Fruit fly (Drosophila melanogaster) whole organism, embryonic: Measurements from ENCODE around the gene Gale.

ENCODE experiments used
- Aef1 ChIP-seq: fragments of 200-800 bp; sonication (Bioruptor generic); IDR thresholded peaks from 3 replicates; pipeline ENCODE4 v1.3.6; 2022; ENCODE audit warnings: missing biosample characterization, missing genetic modification characterization
- C15 ChIP-seq: fragments of 200-800 bp; sonication (Bioruptor generic); IDR thresholded peaks from 3 replicates; pipeline ENCODE4 v1.3.6; 2022; ENCODE audit warnings: missing biosample characterization, missing genetic modification characterization
- CG10462 ChIP-seq: fragments of 200-800 bp; sonication (Bioruptor generic); optimal IDR thresholded peaks from 2 replicates; lab custom pipeline; 2016; ENCODE audit warnings: missing biosample characterization, missing genetic modification characterization
- CG11398 ChIP-seq: fragments of 200-800 bp; sonication (Bioruptor generic); optimal IDR thresholded peaks from 2 replicates; lab custom pipeline; 2016; ENCODE audit warnings: missing biosample characterization, missing genetic modification characterization
- CG11723 ChIP-seq: fragments of 200-800 bp; sonication (Bioruptor generic); optimal IDR thresholded peaks from 2 replicates; lab custom pipeline; 2017; ENCODE audit warnings: missing biosample characterization, mild to moderate bottlenecking, missing genetic modification characterization
- CG12071 ChIP-seq: fragments of 200-800 bp; sonication (Bioruptor generic); optimal IDR thresholded peaks from 3 replicates; lab custom pipeline; 2018; ENCODE audit warnings: missing biosample characterization, mild to moderate bottlenecking, missing genetic modification characterization
- CG12104 ChIP-seq: fragments of 200-800 bp; sonication (Bioruptor generic); optimal IDR thresholded peaks from 3 replicates; lab custom pipeline; 2016; ENCODE audit warnings: missing biosample characterization, missing genetic modification characterization
- CG12219 ChIP-seq: fragments of 200-800 bp; sonication (Bioruptor generic); optimal IDR thresholded peaks from 3 replicates; lab custom pipeline; 2018; ENCODE audit warnings: missing biosample characterization, mild to moderate bottlenecking, missing genetic modification characterization
- CG12659 ChIP-seq: fragments of 200-800 bp; sonication (Bioruptor generic); optimal IDR thresholded peaks from 3 replicates; lab custom pipeline; 2017; ENCODE audit warnings: mild to moderate bottlenecking, missing biosample characterization, missing genetic modification reagents, missing genetic modification characterization
- CG13894 ChIP-seq: fragments of 200-800 bp; sonication (Bioruptor generic); optimal IDR thresholded peaks from 3 replicates; lab custom pipeline; 2018; ENCODE audit warnings: missing biosample characterization, mild to moderate bottlenecking, missing genetic modification characterization, moderate library complexity
- CG14050 ChIP-seq: fragments of 200-800 bp; sonication (Bioruptor generic); IDR thresholded peaks from 3 replicates; pipeline ENCODE4 v1.3.6; 2022; ENCODE audit warnings: missing biosample characterization, missing genetic modification characterization
- CG14667 ChIP-seq: fragments of 200-800 bp; sonication (Bioruptor generic); IDR thresholded peaks from 2 replicates; pipeline ENCODE4 v1.3.6; 2022; ENCODE audit warnings: missing biosample characterization, missing genetic modification characterization
- CG14860 ChIP-seq: fragments of 200-800 bp; sonication (Bioruptor generic); IDR thresholded peaks from 3 replicates; pipeline ENCODE4 v1.3.6; 2022; ENCODE audit warnings: missing biosample characterization, missing genetic modification characterization; ENCODE audit not compliant: partially characterized antibody
- CG1602 ChIP-seq: fragments of 200-800 bp; sonication (Bioruptor generic); optimal IDR thresholded peaks from 3 replicates; lab custom pipeline; 2016; ENCODE audit warnings: missing biosample characterization, missing genetic modification characterization
- CG17186 ChIP-seq: fragments of 200-800 bp; sonication (Bioruptor generic); optimal IDR thresholded peaks from 3 replicates; lab custom pipeline; 2017; ENCODE audit warnings: missing biosample characterization, missing genetic modification reagents, missing genetic modification characterization
- CG17361 ChIP-seq: fragments of 200-800 bp; sonication (Bioruptor generic); IDR thresholded peaks from 3 replicates; pipeline ENCODE4 v1.3.6; 2022; ENCODE audit warnings: missing biosample characterization, missing genetic modification characterization
- CG1832 ChIP-seq: fragments of 200-800 bp; sonication (Bioruptor generic); optimal IDR thresholded peaks from 2 replicates; lab custom pipeline; 2017; ENCODE audit warnings: missing biosample characterization, mild to moderate bottlenecking, missing genetic modification characterization, inconsistent platforms
- CG3065 ChIP-seq: fragments of 200-800 bp; sonication (Bioruptor generic); optimal IDR thresholded peaks from 2 replicates; lab custom pipeline; 2016; ENCODE audit warnings: missing biosample characterization, missing genetic modification characterization
- CG32532 ChIP-seq: fragments of 200-800 bp; sonication (Bioruptor generic); IDR thresholded peaks from 2 replicates; pipeline ENCODE4 v1.3.6; 2022; ENCODE audit warnings: missing biosample characterization, missing genetic modification characterization
- CG32772 ChIP-seq: fragments of 200-800 bp; sonication (Bioruptor generic); IDR thresholded peaks from 2 replicates; pipeline ENCODE4 v1.3.6; 2022; ENCODE audit warnings: missing biosample characterization, missing genetic modification characterization
- CG3847 ChIP-seq: fragments of 200-800 bp; sonication (Bioruptor generic); IDR thresholded peaks from 2 replicates; pipeline ENCODE4 v1.3.6; 2022; ENCODE audit warnings: missing biosample characterization, missing genetic modification characterization
- CG4282 ChIP-seq: fragments of 200-800 bp; sonication (Bioruptor generic); optimal IDR thresholded peaks from 2 replicates; lab custom pipeline; 2016; ENCODE audit warnings: missing biosample characterization, missing genetic modification characterization
- CG7271 ChIP-seq: fragments of 200-800 bp; sonication (Bioruptor generic); optimal IDR thresholded peaks from 2 replicates; lab custom pipeline; 2018; ENCODE audit warnings: missing biosample characterization, mild to moderate bottlenecking, missing genetic modification characterization, moderate library complexity
- CG7839 ChIP-seq: fragments of 200-800 bp; sonication (Bioruptor generic); optimal IDR thresholded peaks from 3 replicates; lab custom pipeline; 2018; ENCODE audit warnings: missing biosample characterization, mild to moderate bottlenecking, missing genetic modification characterization, moderate library complexity
- CTCF ChIP-seq: fragments of 200-800 bp; sonication (Bioruptor generic); optimal IDR thresholded peaks from 2 replicates; lab custom pipeline; 2017; ENCODE audit warnings: missing biosample characterization, mild to moderate bottlenecking, missing genetic modification characterization, moderate library complexity
- Camta ChIP-seq: fragments of 200-800 bp; sonication (Bioruptor generic); optimal IDR thresholded peaks from 2 replicates; lab custom pipeline; 2016; ENCODE audit warnings: missing biosample characterization, missing genetic modification characterization
- CkIIα-i1 ChIP-seq: fragments of 200-800 bp; sonication (Bioruptor generic); IDR thresholded peaks from 2 replicates; pipeline ENCODE4 v1.3.6; 2022; ENCODE audit warnings: missing biosample characterization, missing genetic modification characterization
- D19B ChIP-seq: fragments of 200-800 bp; sonication (Bioruptor generic); optimal IDR thresholded peaks from 2 replicates; lab custom pipeline; 2017; ENCODE audit warnings: missing biosample characterization, mild to moderate bottlenecking, missing genetic modification characterization
- Dek ChIP-seq: fragments of 200-800 bp; sonication (Bioruptor generic); optimal IDR thresholded peaks from 3 replicates; lab custom pipeline; 2019; ENCODE audit warnings: missing biosample characterization, mild to moderate bottlenecking, missing genetic modification characterization, moderate library complexity
- Dip2 ChIP-seq: fragments of 200-800 bp; sonication (Bioruptor generic); IDR thresholded peaks from 2 replicates; pipeline ENCODE4 v1.3.6; 2022; ENCODE audit warnings: missing biosample characterization, missing genetic modification characterization
- HLH4C ChIP-seq: fragments of 200-800 bp; sonication (Bioruptor generic); IDR thresholded peaks from 3 replicates; pipeline ENCODE4 v1.3.6; 2022; ENCODE audit warnings: missing biosample characterization, missing genetic modification characterization; ENCODE audit not compliant: partially characterized antibody
- Hr78 ChIP-seq, 2 experiments: fragments of 200-800 bp in 1 of 2; fragments of >200 bp in 1 of 2; sonication (Bioruptor generic) in 1 of 2; optimal IDR thresholded peaks; 2 replicates each; lab custom pipeline; 2017 to 2019; ENCODE audit warnings: missing biosample characterization in 2 of 2, missing genetic modification characterization in 2 of 2, mild to moderate bottlenecking in 1 of 2, moderate library complexity in 1 of 2
- Jarid2 ChIP-seq: fragments of 200-800 bp; sonication (Bioruptor generic); optimal IDR thresholded peaks from 3 replicates; lab custom pipeline; 2017; ENCODE audit warnings: mild to moderate bottlenecking, missing biosample characterization, missing genetic modification reagents, missing genetic modification characterization
- Kr ChIP-seq: fragments of 200-800 bp; sonication (Bioruptor generic); optimal IDR thresholded peaks from 2 replicates; lab custom pipeline; 2017; ENCODE audit warnings: missing biosample characterization, mild to moderate bottlenecking, missing genetic modification characterization
- MESR4 ChIP-seq: fragments of 200-800 bp; sonication (Bioruptor generic); optimal IDR thresholded peaks from 2 replicates; lab custom pipeline; 2018; ENCODE audit warnings: missing biosample characterization, mild to moderate bottlenecking, missing genetic modification characterization, moderate library complexity
- Nf-YA ChIP-seq: fragments of 200-800 bp; sonication (Bioruptor generic); IDR thresholded peaks from 2 replicates; pipeline ENCODE4 v1.3.6; 2022; ENCODE audit warnings: missing biosample characterization, missing genetic modification characterization
- ac ChIP-seq: fragments of 200-800 bp; sonication (Bioruptor generic); optimal IDR thresholded peaks from 3 replicates; lab custom pipeline; 2017; ENCODE audit warnings: missing biosample characterization, mild to moderate bottlenecking, missing genetic modification characterization
- ara ChIP-seq: fragments of 200-800 bp; sonication (Bioruptor generic); IDR thresholded peaks from 2 replicates; pipeline ENCODE4 v1.3.6; 2022; ENCODE audit warnings: missing biosample characterization, missing genetic modification characterization
- ash1 ChIP-seq: fragments of 200-800 bp; sonication (Bioruptor generic); optimal IDR thresholded peaks from 2 replicates; lab custom pipeline; 2018; ENCODE audit warnings: missing biosample characterization, mild to moderate bottlenecking, missing genetic modification characterization
- bcd ChIP-seq: fragments of 200-800 bp; sonication (Bioruptor generic); optimal IDR thresholded peaks from 2 replicates; lab custom pipeline; 2017; ENCODE audit warnings: missing biosample characterization, mild to moderate bottlenecking, missing genetic modification characterization
- cas ChIP-seq: fragments of 200-800 bp; sonication (Bioruptor generic); IDR thresholded peaks from 2 replicates; pipeline ENCODE4 v1.3.6; 2022; ENCODE audit warnings: missing biosample characterization, missing genetic modification characterization
- chm ChIP-seq: fragments of 200-800 bp; sonication (Bioruptor generic); IDR thresholded peaks from 2 replicates; pipeline ENCODE4 v1.3.6; 2022; ENCODE audit warnings: missing biosample characterization, missing genetic modification characterization
- cwo ChIP-seq: fragments of 200-800 bp; sonication (Bioruptor generic); optimal IDR thresholded peaks from 3 replicates; lab custom pipeline; 2017; ENCODE audit warnings: missing biosample characterization, missing genetic modification characterization, mild to moderate bottlenecking, moderate library complexity, missing genetic modification reagents
- danr ChIP-seq: fragments of 200-800 bp; sonication (Bioruptor generic); IDR thresholded peaks from 2 replicates; pipeline ENCODE4 v1.3.6; 2022; ENCODE audit warnings: missing biosample characterization, missing genetic modification characterization
- dmrt99B ChIP-seq: fragments of 200-800 bp; sonication (Bioruptor generic); optimal IDR thresholded peaks from 2 replicates; lab custom pipeline; 2018; ENCODE audit warnings: missing biosample characterization, mild to moderate bottlenecking, missing genetic modification characterization, moderate library complexity
- exex ChIP-seq: fragments of 200-800 bp; sonication (Bioruptor generic); optimal IDR thresholded peaks from 4 replicates; lab custom pipeline; 2018; ENCODE audit warnings: missing biosample characterization, mild to moderate bottlenecking, missing genetic modification characterization, moderate library complexity
- gfzf ChIP-seq: fragments of 200-800 bp; sonication (Bioruptor generic); optimal IDR thresholded peaks from 2 replicates; lab custom pipeline; 2016; ENCODE audit warnings: missing biosample characterization, mild to moderate bottlenecking, missing genetic modification characterization, moderate library complexity
- gsb ChIP-seq: fragments of 200-800 bp; sonication (Bioruptor generic); IDR thresholded peaks from 2 replicates; pipeline ENCODE4 v1.3.6; 2022; ENCODE audit warnings: missing biosample characterization, missing genetic modification characterization
- hkb ChIP-seq, 2 experiments: fragments of 200-800 bp in 1 of 2; fragments of >200 bp in 1 of 2; sonication (Bioruptor generic) in 1 of 2; IDR thresholded peaks in 1 of 2; optimal IDR thresholded peaks in 1 of 2; 2 replicates each; pipeline versions ENCODE4 v1.3.6 to Lab custom; 2017 to 2022; ENCODE audit warnings: missing biosample characterization in 1 of 2, missing genetic modification characterization in 1 of 2
- pum ChIP-seq: fragments of 200-800 bp; sonication (Bioruptor generic); optimal IDR thresholded peaks from 2 replicates; lab custom pipeline; 2016; ENCODE audit warnings: missing biosample characterization, missing genetic modification characterization
- stc ChIP-seq: fragments of 200-800 bp; sonication (Bioruptor generic); IDR thresholded peaks from 2 replicates; pipeline ENCODE4 v1.3.6; 2022; ENCODE audit warnings: missing biosample characterization, missing genetic modification characterization

Gale gene

dm6 chr3L:654019-654418 is 5.7 kb downstream of the Gale start, which contains the start of the genes MED30 and Rev1 (continued):
- TF ChIP-seq CG13894 (tag; lab: Kevin White, UChicago) (no peak), HLH4C (GFP tag; lab: Robert Waterston, UW) (peak; percentile 57), Dek (peak; percentile 93), Nf-YA (GFP tag; lab: Robert Waterston, UW) (peak; percentile 85), Kr (GFP tag; lab: Kevin White, UChicago) (no peak), ash1 (GFP tag; lab: Kevin White, UChicago) (peak; percentile 83), CG7271 (tag; lab: Kevin White, UChicago) (peak; percentile 82), CG17186 (GFP tag; lab: Kevin White, UChicago) (peak; percentile 60), CG14667 (GFP tag; lab: Robert Waterston, UW) (peak; percentile 84), bcd (GFP tag; lab: Kevin White, UChicago) (peak; percentile 92), cas (peak; percentile 76), Camta (peak; percentile 95), D19B (peak; percentile 78), danr (GFP tag; lab: Robert Waterston, UW) (no peak), hkb (optimal IDR thresholded peaks at IDR 0.05; lab: Kevin White, UChicago) (peak; percentile 16), hkb (GFP tag; IDR thresholded peaks at IDR 0.05; lab: Robert Waterston, UW) (peak; percentile 91), CG14860 (GFP tag; lab: Robert Waterston, UW) (no peak), Aef1 (GFP tag; lab: Robert Waterston, UW) (peak; percentile 87), stc (GFP tag; lab: Robert Waterston, UW) (peak; percentile 83), CG7839 (tag; lab: Kevin White, UChicago) (peak; percentile 92), CG11398 (GFP tag; lab: Kevin White, UChicago) (peak; percentile 93), cwo (peak; percentile 87), ara (peak; percentile 86), CG1832 (no peak), gfzf (GFP tag; lab: Kevin White, UChicago) (peak; percentile 48), CG12104 (GFP tag; lab: Kevin White, UChicago) (peak; percentile 85), CG1602 (GFP tag; lab: Kevin White, UChicago) (peak; percentile 93), Dip2 (GFP tag; lab: Robert Waterston, UW) (no peak), C15 (peak; percentile 80), CG10462 (GFP tag; lab: Kevin White, UChicago) (peak; percentile 91), CG12659 (GFP tag; lab: Kevin White, UChicago) (peak; percentile 97), CG32772 (peak; percentile 90), CTCF (GFP tag; lab: Kevin White, UChicago) (peak; percentile 48), Hr78 (GFP tag; optimal IDR thresholded peaks at IDR 0.05; lab: Kevin White, UChicago) (peak in 1 of 2 experiments; percentile 56), CG12071 (GFP tag; lab: Kevin White, UChicago) (peak; percentile 86), CG14050 (peak; percentile 81), MESR4 (GFP tag; lab: Kevin White, UChicago) (peak; percentile 73), CkIIα-i1 (GFP tag; lab: Robert Waterston, UW) (0 out of 2 replicates have a peak, but pooled peaks have one; percentile 36), CG3065 (GFP tag; lab: Kevin White, UChicago) (peak; percentile 77), CG32532 (GFP tag; lab: Robert Waterston, UW) (peak; percentile 95), CG11723 (GFP tag; lab: Kevin White, UChicago) (peak; percentile 88), CG4282 (peak; percentile 95), CG17361 (GFP tag; lab: Robert Waterston, UW) (peak; percentile 93), ac (GFP tag; lab: Kevin White, UChicago) (peak; percentile 2), CG3847 (peak; percentile 94), gsb (GFP tag; lab: Robert Waterston, UW) (peak; percentile 89), chm (GFP tag; lab: Robert Waterston, UW) (peak; percentile 85), dmrt99B (tag; lab: Kevin White, UChicago) (peak; percentile 90), exex (tag; lab: Kevin White, UChicago) (peak; percentile 82), CG12219 (peak; percentile 87), Jarid2 (GFP tag; lab: Kevin White, UChicago) (peak; percentile 59), pum (GFP tag; lab: Kevin White, UChicago) (peak; percentile 97)
